Worm (Caenorhabditis elegans): ENCODE measurements around the gene T06D4.2.

The T06D4.2 gene

ce11 chrII:3402854-3403253 is 17.1 kb upstream of the T06D4.2 start, which contains the start of gene nep-10:
TSS of gene nep-10 (minus strand) at chrII:3402954.
- TF ChIP-seq aly-2 (tag; optimal IDR thresholded peaks at IDR 0.05) (no peak), fkh-10 (GFP tag; optimal IDR thresholded peaks at IDR 0.05) (no peak), nhr-237 (tag; optimal IDR thresholded peaks at IDR 0.05) (no peak), nhr-12 (tag; optimal IDR thresholded peaks at IDR 0.05) (no peak)

DNA sequence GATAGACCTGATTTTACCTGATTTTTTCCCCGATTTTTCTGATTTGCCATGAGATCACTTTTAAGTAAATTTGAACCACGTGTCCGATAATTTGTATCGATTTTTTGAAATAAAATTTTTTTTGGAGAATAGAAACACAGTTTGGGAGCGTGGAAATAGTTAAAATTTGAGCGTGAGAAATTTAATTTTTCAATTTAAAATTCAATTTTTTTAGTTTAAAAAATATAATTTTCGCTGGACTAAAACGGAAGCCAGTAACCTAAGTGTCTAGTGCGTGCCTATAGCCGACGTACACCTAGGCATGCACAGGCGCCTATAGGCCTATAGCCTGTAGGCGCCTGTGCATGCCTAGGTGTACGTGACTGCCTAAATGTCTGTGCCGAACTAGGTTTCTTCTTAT is 13.5 kb upstream of the T06D4.2 start, which contains the start of gene nep-9:
Gene nep-9 (minus strand): TSS at position 101 of the 400 bp plus-strand sequence.
- TF ChIP-seq unc-62 (GFP tag; optimal IDR thresholded peaks at IDR 0.05) (no peak), mml-1 (tag; optimal IDR thresholded peaks at IDR 0.05) (no peak), tbx-2 (tag; optimal IDR thresholded peaks at IDR 0.05) (no peak), egl-5 (tag; optimal IDR thresholded peaks at IDR 0.05) (no peak), fkh-2 (tag; optimal IDR thresholded peaks at IDR 0.05) (no peak), nhr-28 (tag; optimal IDR thresholded peaks at IDR 0.05) (no peak), ztf-4 (tag; optimal IDR thresholded peaks at IDR 0.05) (no peak), lin-15B (tag; optimal IDR thresholded peaks at IDR 0.05) (no peak), zag-1 (tag; optimal IDR thresholded peaks at IDR 0.05) (no peak), nhr-23 (tag; optimal IDR thresholded peaks at IDR 0.05) (no peak), nhr-11 (tag; optimal IDR thresholded peaks at IDR 0.05) (no peak)

ce11 chrII:3395484-3395883 is 9.8 kb upstream of the T06D4.2 start, which contains the start of gene nep-20:
TSS of gene nep-20 (minus strand) at chrII:3395584.
- no peak for TF ChIP-seq ceh-16 (tag; optimal IDR thresholded peaks at IDR 0.05)

- TF ChIP-seq pha-4 (tag; optimal IDR thresholded peaks at IDR 0.05) = no peak
- no peak for TF ChIP-seq fos-1 (tag; optimal IDR thresholded peaks at IDR 0.05)
Observed at ce11 chrII:3387503-3387902, 1.8 kb upstream of the T06D4.2 start, which contains the start of gene T06D4.6. TSS of gene T06D4.6 (minus strand) at chrII:3387603.

ce11 chrII:3383116-3383515 is 2.6 kb downstream of the T06D4.2 start:
- TF ChIP-seq nhr-76 (tag; optimal IDR thresholded peaks at IDR 0.05) (no peak), lin-15B (tag; optimal IDR thresholded peaks at IDR 0.05) (no peak), hmg-11 (tag; optimal IDR thresholded peaks at IDR 0.05) (no peak), ceh-82 (tag; optimal IDR thresholded peaks at IDR 0.05) (no peak), unc-39 (tag; optimal IDR thresholded peaks at IDR 0.05) (no peak), nhr-28 (tag; optimal IDR thresholded peaks at IDR 0.05) (no peak)

- TF ChIP-seq jun-1 (tag; optimal IDR thresholded peaks at IDR 0.05) = no peak
- no peak for TF ChIP-seq fkh-2 (tag; optimal IDR thresholded peaks at IDR 0.05)
- TF ChIP-seq fkh-10 (GFP tag; optimal IDR thresholded peaks at IDR 0.05) = no peak
- TF ChIP-seq ceh-9 (tag; optimal IDR thresholded peaks at IDR 0.05) = no peak
- no peak for TF ChIP-seq lin-39 (tag; optimal IDR thresholded peaks at IDR 0.05)
Observed at ce11 chrII:3381510-3381909, 4.2 kb downstream of the T06D4.2 start, which contains the start of gene T06D4.1. TSS of gene T06D4.1 (plus strand) at chrII:3381830.

- TF ChIP-seq elt-1 (tag; optimal IDR thresholded peaks at IDR 0.05) (no peak), nhr-25 (tag; optimal IDR thresholded peaks at IDR 0.05) (no peak), nfya-1 (tag; optimal IDR thresholded peaks at IDR 0.05; ENCODE audit: insufficient read depth) (no peak), fkh-2 (tag; optimal IDR thresholded peaks at IDR 0.05) (no peak), fkh-10 (GFP tag; optimal IDR thresholded peaks at IDR 0.05) (no peak), zag-1 (tag; optimal IDR thresholded peaks at IDR 0.05) (no peak), ceh-16 (tag; optimal IDR thresholded peaks at IDR 0.05) (no peak), ztf-4 (tag; optimal IDR thresholded peaks at IDR 0.05) (no peak), unc-39 (tag; optimal IDR thresholded peaks at IDR 0.05) (no peak), ZK546.5 (tag; optimal IDR thresholded peaks at IDR 0.05) (no peak), nhr-237 (tag; optimal IDR thresholded peaks at IDR 0.05) (no peak), aly-2 (tag; optimal IDR thresholded peaks at IDR 0.05) (no peak), unc-62 (GFP tag; optimal IDR thresholded peaks at IDR 0.05) (no peak), pqm-1 (tag; optimal IDR thresholded peaks at IDR 0.05) (no peak), nhr-11 (tag; optimal IDR thresholded peaks at IDR 0.05) (no peak), hmg-11 (tag; optimal IDR thresholded peaks at IDR 0.05) (no peak), nhr-23 (tag; optimal IDR thresholded peaks at IDR 0.05) (no peak)
Observed at ce11 chrII:3378275-3378674, 7.4 kb downstream of the T06D4.2 start, which contains the start of gene Y49F6C.2. TSS of gene Y49F6C.2 (plus strand) at chrII:3378575.

Data from whole organism, L3 larva.